Fruit fly (Drosophila melanogaster) whole organism, adult: ENCODE results near the gene Kaz-m1.

Experiments
- CG14711 ChIP-seq: fragments of 200-800 bp; sonication (Bioruptor generic); optimal IDR thresholded peaks from 2 replicates; lab custom pipeline; 2018; ENCODE audit warnings: missing biosample characterization, mild to moderate bottlenecking, missing genetic modification characterization, moderate library complexity
- CG1620 ChIP-seq: fragments of 200-800 bp; sonication (Bioruptor generic); optimal IDR thresholded peaks from 2 replicates; lab custom pipeline; 2016; ENCODE audit warnings: missing biosample characterization, missing genetic modification characterization
- Clk ChIP-seq: fragments of 200-800 bp; sonication (Bioruptor generic); optimal IDR thresholded peaks from 2 replicates; lab custom pipeline; 2017; ENCODE audit warnings: missing biosample characterization, missing genetic modification characterization
- bab1 ChIP-seq: fragments of 200-800 bp; sonication (Bioruptor generic); optimal IDR thresholded peaks from 3 replicates; lab custom pipeline; 2019; ENCODE audit warnings: missing biosample characterization, mild to moderate bottlenecking, missing genetic modification characterization, moderate library complexity

- no peak for TF ChIP-seq bab1 (GFP tag; lab: Kevin White, UChicago)
- TF ChIP-seq CG1620 (GFP tag; lab: Kevin White, UChicago), result no peak
- TF ChIP-seq CG14711 (tag; lab: Kevin White, UChicago), result no peak
- TF ChIP-seq Clk, result no peak
Observed at dm6 chr3R:25982734-25983133, 31.8 kb upstream of the Kaz-m1 start, which contains the start of gene Nf1.
